Worm (Caenorhabditis elegans): ENCODE results near the gene C17E7.9.

DNA sequence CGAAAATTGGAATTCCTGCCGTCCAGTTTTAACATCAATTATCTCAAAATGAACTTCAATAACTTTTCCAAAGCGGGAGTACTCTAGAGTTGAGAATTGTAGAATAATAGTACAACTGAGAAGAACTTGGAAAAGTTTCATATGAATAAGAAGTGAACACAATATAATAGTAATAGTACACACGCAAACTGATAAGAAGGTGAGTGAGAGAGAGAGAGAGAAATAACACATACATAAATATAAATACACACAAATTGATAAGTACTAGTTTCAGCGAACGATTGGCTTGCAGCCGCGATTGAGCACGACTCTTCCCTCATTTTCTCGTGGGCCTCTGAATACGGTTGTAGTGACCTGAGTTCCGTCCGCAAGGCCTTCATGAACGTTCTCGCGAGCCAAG lies 1.5 kb downstream of the C17E7.9 start, which contains the start of gene C17E7.13:
- TF ChIP-seq nhr-11 (tag; optimal IDR thresholded peaks at IDR 0.05) (no peak), ceh-31 (tag; optimal IDR thresholded peaks at IDR 0.05) (no peak), pqm-1 (tag; optimal IDR thresholded peaks at IDR 0.05) (no peak), pha-4 (tag; optimal IDR thresholded peaks at IDR 0.05) (no peak), fax-1 (tag; optimal IDR thresholded peaks at IDR 0.05) (no peak), fkh-10 (GFP tag; optimal IDR thresholded peaks at IDR 0.05) (no peak), gmeb-2 (tag; optimal IDR thresholded peaks at IDR 0.05) (no peak), unc-3 (GFP tag; conservative IDR thresholded peaks at IDR 0.05) (no peak), unc-3 (tag; optimal IDR thresholded peaks at IDR 0.05) (no peak), pax-1 (tag; optimal IDR thresholded peaks at IDR 0.05) (no peak), pha-2 (tag; optimal IDR thresholded peaks at IDR 0.05) (no peak)

Measured in whole organism, late embryonic.